Fruit fly (Drosophila melanogaster) whole organism, pupa: ENCODE data around the gene RasGAP1.

Experiments
- CG12605 ChIP-seq: fragments of 200-800 bp; sonication (Bioruptor generic); IDR thresholded peaks from 2 replicates; pipeline ENCODE4 v1.3.6; 2022; ENCODE audit warnings: missing biosample characterization, missing genetic modification characterization
- CG15710 ChIP-seq: fragments of 200-800 bp; sonication (Bioruptor generic); optimal IDR thresholded peaks from 2 replicates; lab custom pipeline; 2018; ENCODE audit warnings: missing biosample characterization, mild to moderate bottlenecking, missing genetic modification characterization, moderate library complexity
- CG17806 ChIP-seq: fragments of 200-800 bp; sonication (Bioruptor generic); optimal IDR thresholded peaks from 2 replicates; lab custom pipeline; 2018; ENCODE audit warnings: missing biosample characterization, mild to moderate bottlenecking, missing genetic modification characterization, moderate library complexity
- CG32121 ChIP-seq: fragments of 200-800 bp; sonication (Bioruptor generic); IDR thresholded peaks from 2 replicates; pipeline ENCODE4 v1.3.6; 2022; ENCODE audit warnings: missing biosample characterization, missing genetic modification characterization
- CG34367 ChIP-seq: fragments of 200-800 bp; sonication (Bioruptor generic); optimal IDR thresholded peaks from 2 replicates; lab custom pipeline; 2018; ENCODE audit warnings: missing biosample characterization, mild to moderate bottlenecking, missing genetic modification characterization
- CG4496 ChIP-seq: fragments of 200-800 bp; sonication (Bioruptor generic); IDR thresholded peaks from 3 replicates; pipeline ENCODE4 v1.3.6; 2022; ENCODE audit warnings: missing biosample characterization, missing genetic modification characterization
- D1 ChIP-seq: fragments of 200-800 bp; sonication (Bioruptor generic); optimal IDR thresholded peaks from 2 replicates; lab custom pipeline; 2018; ENCODE audit warnings: missing biosample characterization, mild to moderate bottlenecking, missing genetic modification characterization, moderate library complexity
- Pif1A ChIP-seq: fragments of 200-800 bp; sonication (Bioruptor generic); optimal IDR thresholded peaks from 3 replicates; lab custom pipeline; 2016; ENCODE audit warnings: missing biosample characterization, missing genetic modification characterization
- Pif1B ChIP-seq: fragments of 200-800 bp; sonication (Bioruptor generic); optimal IDR thresholded peaks from 3 replicates; lab custom pipeline; 2016; ENCODE audit warnings: missing biosample characterization, missing genetic modification characterization
- Snoo ChIP-seq: fragments of 200-800 bp; sonication (Bioruptor generic); optimal IDR thresholded peaks from 3 replicates; lab custom pipeline; 2017; ENCODE audit warnings: missing biosample characterization, mild to moderate bottlenecking, missing genetic modification characterization, inconsistent platforms
- rn ChIP-seq: fragments of 200-800 bp; sonication (Bioruptor generic); IDR thresholded peaks from 2 replicates; pipeline ENCODE4 v1.3.6; 2022; ENCODE audit warnings: missing biosample characterization, missing genetic modification characterization

dm6 chr3L:9823797-9824196 lies 31.3 kb downstream of the RasGAP1 start, which contains the start of gene Ilp5:
- TF ChIP-seq CG17806 (tag; lab: Kevin White, UChicago), result no peak
- TF ChIP-seq CG4496, result no peak
- TF ChIP-seq CG15710 (tag; lab: Kevin White, UChicago), result no peak
- TF ChIP-seq Pif1A (GFP tag; lab: Kevin White, UChicago), result no peak
- TF ChIP-seq Snoo (tag; lab: Kevin White, UChicago), result no peak
- TF ChIP-seq CG34367 (tag; lab: Kevin White, UChicago), result no peak
- no peak for TF ChIP-seq CG12605
- TF ChIP-seq CG32121, result no peak
- no peak for TF ChIP-seq D1
- TF ChIP-seq Pif1B (GFP tag; lab: Kevin White, UChicago), result no peak
- no peak for TF ChIP-seq rn
